Worm (Caenorhabditis elegans) whole organism, L1 larva: ENCODE results near the gene ubc-8.

ENCODE experiments used
- lin-13 ChIP-seq: fragments of 150-350 bp; optimal IDR thresholded peaks from 2 replicates; lab custom pipeline; 2014; ENCODE audit warnings: missing biosample characterization, missing genetic modification reagents, missing genetic modification characterization
- nhr-77 ChIP-seq: fragments of 150-350 bp; optimal IDR thresholded peaks from 2 replicates; lab custom pipeline; 2014; ENCODE audit warnings: missing biosample characterization, missing genetic modification characterization

- TF ChIP-seq nhr-77 (tag; lab: Kevin White, UChicago) (no peak), lin-13 (no peak)
Measured at ce11 chrIV:2658733-2659132, 48.3 kb downstream of the ubc-8 start.
